Worm (Caenorhabditis elegans): ENCODE measurements around the gene C26F1.3.
A peak's percentile ranks its signal among the peaks of the same experiment; 100 is the strongest.

The C26F1.3 gene

ce11 chrV:7744068-7744467 is 33.0 kb upstream of the C26F1.3 start (continued):
- TF ChIP-seq ceh-58 (GFP tag; IDR thresholded peaks at IDR 0.05), result no peak
- no peak for TF ChIP-seq mel-28 (tag; optimal IDR thresholded peaks at IDR 0.05; ENCODE audit: borderline replicate concordance)
- TF ChIP-seq attf-3 (GFP tag; conservative IDR thresholded peaks at IDR 0.05), result no peak
- TF ChIP-seq dox-1 (GFP tag; IDR thresholded peaks at IDR 0.05), result peak; percentile 87
- TF ChIP-seq Y53F4B.3 (GFP tag; IDR thresholded peaks at IDR 0.05), result no peak
- TF ChIP-seq cebp-1 (GFP tag; IDR thresholded peaks at IDR 0.05), result no peak; the same call in 1 of the 2 replicates
- peak; percentile 68 for TF ChIP-seq cebp-1 (tag; optimal IDR thresholded peaks at IDR 0.05)
- peak; percentile 99 for TF ChIP-seq nhr-80 (tag; optimal IDR thresholded peaks at IDR 0.05)
- no peak for TF ChIP-seq efl-1 (GFP tag; optimal IDR thresholded peaks at IDR 0.05)
- no peak for TF ChIP-seq sea-2 (GFP tag; IDR thresholded peaks at IDR 0.05)
- no peak for TF ChIP-seq nhr-120 (GFP tag; IDR thresholded peaks at IDR 0.05)
- TF ChIP-seq hmg-1.2 (GFP tag; IDR thresholded peaks at IDR 0.05), result no peak
- no peak for TF ChIP-seq gei-17 (GFP tag; optimal IDR thresholded peaks at IDR 0.05)
- TF ChIP-seq rpc-1 (optimal IDR thresholded peaks at IDR 0.05), result no peak
- TF ChIP-seq rpc-1 (tag; optimal IDR thresholded peaks at IDR 0.05), result no peak
- no peak for TF ChIP-seq hrde-1 (tag; optimal IDR thresholded peaks at IDR 0.05; ENCODE audit: borderline replicate concordance)
- TF ChIP-seq Y95B8A.8 (GFP tag; IDR thresholded peaks at IDR 0.05), result no peak
- peak; percentile 70; the same call in 1 of the 2 replicates for TF ChIP-seq egl-44 (GFP tag; IDR thresholded peaks at IDR 0.05)
- peak; percentile 21 for TF ChIP-seq ZK185.1 (tag; optimal IDR thresholded peaks at IDR 0.05; ENCODE audit: poor library complexity, severe bottlenecking)
- TF ChIP-seq lin-40 (tag; optimal IDR thresholded peaks at IDR 0.05), result peak; percentile 35
- TF ChIP-seq F57C9.4 (tag; optimal IDR thresholded peaks at IDR 0.05), result no peak
- TF ChIP-seq B0261.1 (tag; optimal IDR thresholded peaks at IDR 0.05), result no peak
- peak; percentile 25 for TF ChIP-seq lin-54 (GFP tag; optimal IDR thresholded peaks at IDR 0.05)

ce11 chrV:7745386-7745785 is 31.7 kb upstream of the C26F1.3 start:
- TF ChIP-seq Y53F4B.3 (GFP tag; IDR thresholded peaks at IDR 0.05) (no peak), B0336.3 (GFP tag; IDR thresholded peaks at IDR 0.05) (no peak)

ce11 chrV:7745903-7746302 is 31.2 kb upstream of the C26F1.3 start:
- TF ChIP-seq nfyb-1 (GFP tag; IDR thresholded peaks at IDR 0.05) (0 out of 2 replicates have a peak, but pooled peaks have one; percentile 56), zfh-2 (GFP tag; conservative IDR thresholded peaks at IDR 0.05) (peak; percentile 77), ceh-27 (GFP tag; optimal IDR thresholded peaks at IDR 0.05) (peak; percentile 72), mel-28 (tag; optimal IDR thresholded peaks at IDR 0.05; ENCODE audit: borderline replicate concordance) (no peak), nhr-80 (tag; optimal IDR thresholded peaks at IDR 0.05) (peak; percentile 3), rcor-1 (GFP tag; IDR thresholded peaks at IDR 0.05) (no peak), let-607 (tag; optimal IDR thresholded peaks at IDR 0.05) (peak in 1 of 2 experiments; percentile 58), unc-62 (GFP tag; optimal IDR thresholded peaks at IDR 0.05) (peak; percentile 85), atf-7 (tag; optimal IDR thresholded peaks at IDR 0.05) (no peak)

- no peak for TF ChIP-seq nhr-120 (GFP tag; IDR thresholded peaks at IDR 0.05)
- no peak for TF ChIP-seq lir-1 (GFP tag; conservative IDR thresholded peaks at IDR 0.05)
- TF ChIP-seq ceh-91 (GFP tag; IDR thresholded peaks at IDR 0.05), result no peak
- no peak for TF ChIP-seq B0336.3 (GFP tag; IDR thresholded peaks at IDR 0.05)
- no peak for TF ChIP-seq nhr-27 (tag; optimal IDR thresholded peaks at IDR 0.05)
- TF ChIP-seq somi-1 (GFP tag; optimal IDR thresholded peaks at IDR 0.05), result no peak
- TF ChIP-seq tbx-9 (tag; optimal IDR thresholded peaks at IDR 0.05; ENCODE audit: borderline replicate concordance), result no peak
- no peak for TF ChIP-seq F37B4.10 (GFP tag; IDR thresholded peaks at IDR 0.05)
- no peak for TF ChIP-seq Y53F4B.3 (GFP tag; IDR thresholded peaks at IDR 0.05)
- TF ChIP-seq akir-1 (GFP tag; optimal IDR thresholded peaks at IDR 0.05), result no peak
- TF ChIP-seq nhr-90 (tag; optimal IDR thresholded peaks at IDR 0.05), result no peak
- TF ChIP-seq F57C9.4 (tag; optimal IDR thresholded peaks at IDR 0.05), result no peak
- no peak for TF ChIP-seq sea-2 (GFP tag; IDR thresholded peaks at IDR 0.05)
These were observed 30.0 kb upstream of the C26F1.3 start for ce11 chrV:7747132-7747531.

Measured in whole organism, young adult.